Worm (Caenorhabditis elegans) whole organism, midembryonic: Measurements from ENCODE around the gene C27A7.9.

ENCODE experiments used
- T22C8.4 ChIP-seq: fragments of 200-800 bp; sonication (Bioruptor generic); IDR thresholded peaks from 2 replicates; pipeline ENCODE4 v1.3.6; 2022; ENCODE audit warnings: missing genetic modification characterization, missing compliant biosample characterization
- flt-1 ChIP-seq: fragments of 200-800 bp; sonication (Bioruptor generic); IDR thresholded peaks from 2 replicates; pipeline ENCODE4 v1.3.6; 2022; ENCODE audit warnings: missing genetic modification characterization, missing compliant biosample characterization
- med-1 ChIP-seq: sonication (generic microtip); optimal IDR thresholded peaks from 2 replicates; lab custom pipeline; 2017; ENCODE audit warnings: missing genetic modification characterization, mild to moderate bottlenecking, missing compliant biosample characterization, antibody characterized with exemption, missing genetic modification reagents; ENCODE audit not compliant: insufficient read depth
- ztf-29 ChIP-seq: fragments of 200-800 bp; sonication (Bioruptor generic); IDR thresholded peaks from 2 replicates; pipeline ENCODE4 v1.3.6; 2022; ENCODE audit warnings: missing genetic modification reagents, missing genetic modification characterization, missing compliant biosample characterization

- TF ChIP-seq T22C8.4 (GFP tag; lab: Robert Waterston, UW) (no peak), ztf-29 (no peak), med-1 (GFP tag; lab: Kevin White, UChicago) (no peak), flt-1 (GFP tag; lab: Robert Waterston, UW) (no peak)
Observed at ce11 chrV:12158377-12158776, 3.9 kb upstream of the C27A7.9 start.
